Worm (Caenorhabditis elegans): Measurements from ENCODE around the gene R11H6.4.

R11H6.4 gene

ce11 chrV:14615671-14616070, 5.9 kb downstream of the R11H6.4 start:
- TF ChIP-seq jun-1 (tag; optimal IDR thresholded peaks at IDR 0.05) (no peak), nhr-77 (tag; optimal IDR thresholded peaks at IDR 0.05) (no peak), fkh-2 (tag; optimal IDR thresholded peaks at IDR 0.05) (no peak), unc-39 (tag; optimal IDR thresholded peaks at IDR 0.05) (no peak), skn-1 (tag; optimal IDR thresholded peaks at IDR 0.05) (no peak), nhr-237 (tag; optimal IDR thresholded peaks at IDR 0.05) (no peak), nhr-23 (tag; optimal IDR thresholded peaks at IDR 0.05) (no peak), ceh-28 (tag; optimal IDR thresholded peaks at IDR 0.05) (no peak), lsy-12 (tag; optimal IDR thresholded peaks at IDR 0.05) (no peak), elt-2 (tag; optimal IDR thresholded peaks at IDR 0.05) (no peak), nhr-25 (tag; optimal IDR thresholded peaks at IDR 0.05) (no peak), tbx-2 (tag; optimal IDR thresholded peaks at IDR 0.05) (no peak), nhr-43 (tag; optimal IDR thresholded peaks at IDR 0.05; ENCODE audit: poor library complexity, severe bottlenecking) (no peak), nhr-76 (tag; optimal IDR thresholded peaks at IDR 0.05) (no peak), aly-2 (tag; optimal IDR thresholded peaks at IDR 0.05) (no peak)

- no peak for TF ChIP-seq lin-15B (tag; optimal IDR thresholded peaks at IDR 0.05)
- no peak for TF ChIP-seq tbx-2 (tag; optimal IDR thresholded peaks at IDR 0.05)
- no peak for TF ChIP-seq elt-3 (tag; optimal IDR thresholded peaks at IDR 0.05)
- no peak for TF ChIP-seq elt-1 (tag; optimal IDR thresholded peaks at IDR 0.05)
- no peak for TF ChIP-seq nhr-23 (tag; optimal IDR thresholded peaks at IDR 0.05)
- TF ChIP-seq nhr-25 (tag; optimal IDR thresholded peaks at IDR 0.05): no peak
- TF ChIP-seq nhr-237 (tag; optimal IDR thresholded peaks at IDR 0.05): no peak
- no peak for TF ChIP-seq fos-1 (tag; optimal IDR thresholded peaks at IDR 0.05)
- TF ChIP-seq mdl-1 (tag; optimal IDR thresholded peaks at IDR 0.05): no peak
- TF ChIP-seq mml-1 (tag; optimal IDR thresholded peaks at IDR 0.05): no peak
- no peak for TF ChIP-seq R02D3.7 (tag; optimal IDR thresholded peaks at IDR 0.05)
- no peak for TF ChIP-seq unc-39 (tag; optimal IDR thresholded peaks at IDR 0.05)
- TF ChIP-seq ama-1 (optimal IDR thresholded peaks at IDR 0.05): no peak
- no peak for TF ChIP-seq elt-2 (tag; optimal IDR thresholded peaks at IDR 0.05)
- TF ChIP-seq sea-2 (GFP tag; optimal IDR thresholded peaks at IDR 0.05): no peak
- TF ChIP-seq nhr-28 (tag; optimal IDR thresholded peaks at IDR 0.05): no peak
- TF ChIP-seq snpc-4 (tag; optimal IDR thresholded peaks at IDR 0.05): no peak
Measured at ce11 chrV:14617711-14618110, 8.0 kb downstream of the R11H6.4 start.

ce11 chrV:14620311-14620710, 10.6 kb downstream of the R11H6.4 start:
- peak; percentile 26 for TF ChIP-seq fkh-10 (GFP tag; optimal IDR thresholded peaks at IDR 0.05)
- no peak for TF ChIP-seq nhr-76 (tag; optimal IDR thresholded peaks at IDR 0.05)
- no peak for TF ChIP-seq ama-1 (optimal IDR thresholded peaks at IDR 0.05)
- TF ChIP-seq fos-1 (tag; optimal IDR thresholded peaks at IDR 0.05): no peak
- no peak for TF ChIP-seq elt-3 (tag; optimal IDR thresholded peaks at IDR 0.05)
- TF ChIP-seq tbx-2 (tag; optimal IDR thresholded peaks at IDR 0.05): no peak

ce11 chrV:14620835-14621234, 11.1 kb downstream of the R11H6.4 start, which contains the start of gene hot-1:
hot-1 (plus strand) TSS chrV:14621135.
- TF ChIP-seq jun-1 (tag; optimal IDR thresholded peaks at IDR 0.05) (no peak), mdl-1 (tag; optimal IDR thresholded peaks at IDR 0.05) (no peak), nfya-1 (tag; optimal IDR thresholded peaks at IDR 0.05; ENCODE audit: insufficient read depth) (no peak), hmg-11 (tag; optimal IDR thresholded peaks at IDR 0.05) (no peak), zag-1 (tag; optimal IDR thresholded peaks at IDR 0.05) (no peak), lin-39 (tag; optimal IDR thresholded peaks at IDR 0.05) (no peak), daf-12 (tag; optimal IDR thresholded peaks at IDR 0.05) (no peak), ceh-28 (tag; optimal IDR thresholded peaks at IDR 0.05) (no peak), ztf-11 (tag; optimal IDR thresholded peaks at IDR 0.05) (no peak)

ce11 chrV:14625662-14626061, 15.9 kb downstream of the R11H6.4 start:
- no peak for TF ChIP-seq daf-12 (tag; optimal IDR thresholded peaks at IDR 0.05)
- peak; percentile 52 for TF ChIP-seq egl-5 (tag; optimal IDR thresholded peaks at IDR 0.05)

- TF ChIP-seq ZK546.5 (tag; optimal IDR thresholded peaks at IDR 0.05) (no peak), lin-15B (tag; optimal IDR thresholded peaks at IDR 0.05) (no peak), nhr-237 (tag; optimal IDR thresholded peaks at IDR 0.05) (no peak), zag-1 (tag; optimal IDR thresholded peaks at IDR 0.05) (no peak), nhr-23 (tag; optimal IDR thresholded peaks at IDR 0.05) (no peak), elt-3 (tag; optimal IDR thresholded peaks at IDR 0.05) (no peak), skn-1 (tag; optimal IDR thresholded peaks at IDR 0.05) (no peak), unc-39 (tag; optimal IDR thresholded peaks at IDR 0.05) (no peak), hmg-11 (tag; optimal IDR thresholded peaks at IDR 0.05) (no peak), ztf-11 (tag; optimal IDR thresholded peaks at IDR 0.05) (no peak)
Measured at ce11 chrV:14631588-14631987, 21.8 kb downstream of the R11H6.4 start, which contains the start of gene F43D2.3. F43D2.3 (plus strand) TSS chrV:14631888.

Data from whole organism, L3 larva.